Worm (Caenorhabditis elegans): ENCODE data around the gene W04G3.11.

Gene W04G3.11

ce11 chrX:11060940-11061339, 28.1 kb upstream of the W04G3.11 start:
- TF ChIP-seq aly-2 (tag; optimal IDR thresholded peaks at IDR 0.05), result no peak
- peak in 1 of 6 experiments; percentile 21 for TF ChIP-seq elt-3 (tag; optimal IDR thresholded peaks at IDR 0.05)
- TF ChIP-seq blmp-1 (tag; optimal IDR thresholded peaks at IDR 0.05), result peak; percentile 93

DNA sequence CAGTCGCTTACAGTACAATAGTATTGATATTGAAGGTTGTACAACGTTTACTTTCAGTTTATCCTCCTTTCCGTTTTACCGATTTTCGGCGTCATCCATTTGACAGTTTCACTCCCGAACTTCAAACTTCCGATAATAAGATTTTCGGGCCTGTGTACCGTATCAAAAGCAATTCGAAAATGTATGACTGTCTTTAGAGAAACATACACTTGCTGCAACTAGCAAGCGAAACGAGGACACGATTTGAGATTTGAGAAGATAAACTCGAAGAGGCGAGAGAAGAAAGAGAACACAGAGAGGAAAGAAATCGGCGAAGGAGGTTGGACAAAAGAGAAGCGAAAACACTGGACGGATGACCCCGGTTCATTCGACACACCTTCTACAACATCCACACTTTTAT, 27.1 kb upstream of the W04G3.11 start, which contains the start of gene lpr-5:
Gene lpr-5, plus strand, starts transcription at position 220 of the 400 bp plus-strand sequence.
- TF ChIP-seq dsc-1 (tag; optimal IDR thresholded peaks at IDR 0.05), result no peak
- peak; percentile 96 for TF ChIP-seq blmp-1 (tag; optimal IDR thresholded peaks at IDR 0.05)

ce11 chrX:11064799-11065198, 24.2 kb upstream of the W04G3.11 start, which contains the start of gene lpr-4:
Gene lpr-4 (plus strand): TSS chrX:11065126.
- TF ChIP-seq blmp-1 (tag; optimal IDR thresholded peaks at IDR 0.05) (peak; percentile 100), zip-4 (GFP tag; optimal IDR thresholded peaks at IDR 0.05) (no peak), elt-3 (tag; optimal IDR thresholded peaks at IDR 0.05) (peak in 2 of 6 experiments; percentile 3 to 33), mdl-1 (tag; optimal IDR thresholded peaks at IDR 0.05) (no peak)

DNA sequence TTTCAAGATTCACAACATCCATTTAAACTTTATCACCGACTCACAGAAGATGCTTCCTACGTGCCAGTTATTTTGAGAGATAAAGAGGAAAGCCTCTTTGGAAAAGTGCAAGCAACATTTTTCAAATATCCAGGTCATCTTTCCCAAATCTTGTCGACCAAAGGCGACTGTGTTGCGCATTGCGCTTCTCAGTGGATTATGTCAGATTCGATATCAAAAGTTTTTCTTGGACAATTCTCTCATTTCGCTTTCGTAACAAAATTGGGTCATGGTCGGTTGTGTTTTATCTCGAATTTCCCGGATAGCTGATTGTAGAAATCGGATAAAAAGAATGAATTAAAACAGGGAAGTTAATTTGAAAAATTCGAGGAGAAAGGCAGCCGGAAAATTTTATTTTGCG, 21.7 kb upstream of the W04G3.11 start:
- no peak for TF ChIP-seq fos-1 (tag; optimal IDR thresholded peaks at IDR 0.05)
- TF ChIP-seq blmp-1 (tag; optimal IDR thresholded peaks at IDR 0.05), result peak; percentile 98

DNA sequence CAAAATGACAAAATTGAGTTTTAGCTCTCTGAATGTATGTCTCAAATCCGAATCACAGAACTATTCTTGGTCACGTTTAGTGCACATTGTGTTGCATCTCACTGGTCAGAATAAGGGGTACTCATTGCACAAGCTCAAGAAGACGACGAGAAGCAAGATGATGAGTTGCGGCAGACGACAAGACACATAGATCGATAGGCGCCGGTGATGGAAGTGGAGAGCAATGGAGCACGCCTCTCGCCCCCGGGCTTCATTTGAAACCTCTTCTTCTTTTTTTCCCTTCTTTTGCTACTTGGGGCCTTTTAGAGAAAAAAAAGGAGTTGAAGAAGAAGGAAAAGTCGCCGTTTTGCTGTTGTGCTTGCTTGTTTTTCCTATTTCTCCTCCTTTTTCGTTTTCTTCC, 20.7 kb upstream of the W04G3.11 start, which contains the start of gene apt-9:
Gene apt-9, plus strand, starts transcription at position 194 of the 400 bp plus-strand sequence.
- no peak for TF ChIP-seq nhr-237 (tag; optimal IDR thresholded peaks at IDR 0.05)
- peak; percentile 56 for TF ChIP-seq fkh-10 (GFP tag; optimal IDR thresholded peaks at IDR 0.05)
- peak; percentile 82 for TF ChIP-seq lin-14 (GFP tag; optimal IDR thresholded peaks at IDR 0.05)
- no peak for TF ChIP-seq hlh-17 (GFP tag; optimal IDR thresholded peaks at IDR 0.05; ENCODE audit: borderline replicate concordance)
- TF ChIP-seq nhr-19 (GFP tag; conservative IDR thresholded peaks at IDR 0.05), result no peak
- no peak for TF ChIP-seq unc-98 (GFP tag; IDR thresholded peaks at IDR 0.05)
- TF ChIP-seq nhr-90 (tag; optimal IDR thresholded peaks at IDR 0.05; ENCODE audit: poor library complexity), result no peak
- no peak for TF ChIP-seq irx-1 (tag; optimal IDR thresholded peaks at IDR 0.05)
- TF ChIP-seq fkh-8 (tag; optimal IDR thresholded peaks at IDR 0.05), result peak; percentile 55
- TF ChIP-seq efl-1 (optimal IDR thresholded peaks at IDR 0.05), result no peak
- TF ChIP-seq efl-1 (GFP tag; optimal IDR thresholded peaks at IDR 0.05 in 1 of 2), result no peak
- no peak for TF ChIP-seq sptf-1 (tag; optimal IDR thresholded peaks at IDR 0.05)
- TF ChIP-seq zag-1 (tag; optimal IDR thresholded peaks at IDR 0.05), result no peak
- TF ChIP-seq lir-3 (tag; optimal IDR thresholded peaks at IDR 0.05; ENCODE audit: poor library complexity), result no peak
- TF ChIP-seq rnt-1 (tag; optimal IDR thresholded peaks at IDR 0.05), result no peak
- no peak for TF ChIP-seq alr-1 (tag; optimal IDR thresholded peaks at IDR 0.05; ENCODE audit: borderline replicate concordance)
- no peak for TF ChIP-seq lin-39 (tag; optimal IDR thresholded peaks at IDR 0.05)
- no peak for TF ChIP-seq aha-1 (tag; optimal IDR thresholded peaks at IDR 0.05)
- no peak for TF ChIP-seq ceh-63 (GFP tag; optimal IDR thresholded peaks at IDR 0.05)
- no peak for TF ChIP-seq nhr-71 (tag; optimal IDR thresholded peaks at IDR 0.05)
- no peak for TF ChIP-seq isw-1 (GFP tag; IDR thresholded peaks at IDR 0.05)
- no peak for TF ChIP-seq hlh-4 (tag; optimal IDR thresholded peaks at IDR 0.05)
- TF ChIP-seq unc-130 (tag; optimal IDR thresholded peaks at IDR 0.05), result no peak
- TF ChIP-seq unc-62 (GFP tag; optimal IDR thresholded peaks at IDR 0.05), result no peak
- TF ChIP-seq ama-1 (optimal IDR thresholded peaks at IDR 0.05), result no peak
- no peak for TF ChIP-seq C16A3.4 (tag; optimal IDR thresholded peaks at IDR 0.05)
- no peak for TF ChIP-seq mef-2 (tag; optimal IDR thresholded peaks at IDR 0.05)
- TF ChIP-seq nhr-12 (tag; optimal IDR thresholded peaks at IDR 0.05), result no peak
- TF ChIP-seq tbx-2 (tag; optimal IDR thresholded peaks at IDR 0.05), result no peak
- TF ChIP-seq skn-1 (tag; optimal IDR thresholded peaks at IDR 0.05), result no peak
- no peak for TF ChIP-seq ets-5 (GFP tag; IDR thresholded peaks at IDR 0.05)
- peak in 1 of 3 experiments; percentile 51 for TF ChIP-seq ceh-82 (tag; optimal IDR thresholded peaks at IDR 0.05)
- no peak for TF ChIP-seq ztf-4 (tag; optimal IDR thresholded peaks at IDR 0.05)
- TF ChIP-seq aly-2 (tag; optimal IDR thresholded peaks at IDR 0.05), result no peak
- no peak for TF ChIP-seq vab-15 (tag; optimal IDR thresholded peaks at IDR 0.05)
- TF ChIP-seq nhr-76 (tag; optimal IDR thresholded peaks at IDR 0.05), result no peak
- peak; percentile 1 for TF ChIP-seq swsn-7 (tag; optimal IDR thresholded peaks at IDR 0.05)
- no peak for TF ChIP-seq lin-13 (GFP tag; optimal IDR thresholded peaks at IDR 0.05)
- no peak for TF ChIP-seq F16B12.6 (tag; optimal IDR thresholded peaks at IDR 0.05)
- no peak for TF ChIP-seq dpl-1 (GFP tag; optimal IDR thresholded peaks at IDR 0.05)

Measured in whole organism, L1 larva.